Fruit fly (Drosophila melanogaster) whole organism, wandering third instar larva: ENCODE data around the gene CG4362.

ENCODE experiments used
- Abd-B ChIP-seq: fragments of >200 bp; optimal IDR thresholded peaks from 2 replicates; lab custom pipeline; 2017; ENCODE audit warnings: missing biosample characterization, missing genetic modification characterization
- CG32264 ChIP-seq: fragments of 200-800 bp; sonication (Bioruptor generic); optimal IDR thresholded peaks from 2 replicates; lab custom pipeline; 2016; ENCODE audit warnings: missing biosample characterization, missing genetic modification characterization
- CG9705 ChIP-seq: fragments of 200-800 bp; sonication (Bioruptor generic); optimal IDR thresholded peaks from 2 replicates; lab custom pipeline; 2018; ENCODE audit warnings: missing biosample characterization, mild to moderate bottlenecking, missing genetic modification characterization
- CrebA ChIP-seq: fragments of 200-800 bp; sonication (Bioruptor generic); optimal IDR thresholded peaks from 2 replicates; lab custom pipeline; 2016; ENCODE audit warnings: missing biosample characterization, mild to moderate bottlenecking, missing genetic modification characterization, borderline replicate concordance
- Dfd ChIP-seq: fragments of >200 bp; optimal IDR thresholded peaks from 2 replicates; lab custom pipeline; 2017; ENCODE audit warnings: missing biosample characterization, missing genetic modification characterization
- Dif ChIP-seq: fragments of 200-275, 200-300 bp; sonication (Bioruptor generic); optimal IDR thresholded peaks from 2 replicates; lab custom pipeline; 2018; ENCODE audit warnings: missing biosample characterization, missing genetic modification characterization; ENCODE audit not compliant: partially characterized antibody
- GATAd ChIP-seq: sonication (Bioruptor generic); optimal IDR thresholded peaks from 2 replicates; lab custom pipeline; 2016; ENCODE audit warnings: missing biosample characterization, missing genetic modification characterization
- HLH106 ChIP-seq: fragments of 200-800 bp; optimal IDR thresholded peaks from 3 replicates; lab custom pipeline; 2019; ENCODE audit warnings: missing biosample characterization, mild to moderate bottlenecking, missing genetic modification characterization, moderate library complexity
- Hnf4 ChIP-seq: fragments of 200-800 bp; sonication (Bioruptor generic); optimal IDR thresholded peaks from 2 replicates; lab custom pipeline; 2016; ENCODE audit warnings: missing biosample characterization, mild to moderate bottlenecking, missing genetic modification characterization
- Hr78 ChIP-seq: fragments of >200 bp; optimal IDR thresholded peaks from 2 replicates; lab custom pipeline; 2017; ENCODE audit warnings: missing biosample characterization, missing genetic modification characterization
- Hr83 ChIP-seq: fragments of 200-300 bp; sonication (Bioruptor generic); optimal IDR thresholded peaks from 2 replicates; lab custom pipeline; 2016; ENCODE audit warnings: missing biosample characterization, mild to moderate bottlenecking, missing genetic modification characterization, moderate library complexity; ENCODE audit not compliant: poor library complexity, severe bottlenecking
- Jra ChIP-seq: sonication (Bioruptor generic); optimal IDR thresholded peaks from 2 replicates; lab custom pipeline; 2016; ENCODE audit warnings: missing biosample characterization, missing genetic modification characterization
- Mio ChIP-seq: sonication (Bioruptor generic); optimal IDR thresholded peaks from 2 replicates; lab custom pipeline; 2016; ENCODE audit warnings: missing biosample characterization, missing genetic modification characterization
- Myc ChIP-seq: fragments of >200 bp; optimal IDR thresholded peaks from 2 replicates; lab custom pipeline; 2017
- N ChIP-seq: fragments of >200 bp; optimal IDR thresholded peaks from 2 replicates; lab custom pipeline; 2018; ENCODE audit warnings: missing biosample characterization, missing external identifiers, missing genetic modification characterization
- OdsH ChIP-seq: fragments of 200-800 bp; sonication (Bioruptor generic); optimal IDR thresholded peaks from 2 replicates; lab custom pipeline; 2016; ENCODE audit warnings: missing biosample characterization, mild to moderate bottlenecking, missing genetic modification characterization
- Rel ChIP-seq, 2 experiments: fragments of 200-800 bp; sonication (Bioruptor generic) in 1 of 2; optimal IDR thresholded peaks; 2 replicates in 1 of 2; 3 replicates in 1 of 2; lab custom pipeline; 2016 to 2019; ENCODE audit warnings: mild to moderate bottlenecking in 2 of 2, missing biosample characterization in 2 of 2, missing genetic modification characterization in 2 of 2, moderate library complexity in 1 of 2
- Sp1 ChIP-seq: fragments of 200-800 bp; sonication (Bioruptor generic); optimal IDR thresholded peaks from 3 replicates; lab custom pipeline; 2019; ENCODE audit warnings: missing biosample characterization, mild to moderate bottlenecking, missing genetic modification characterization, moderate library complexity
- Vsx2 ChIP-seq: fragments of 200-300, 225-300 bp; sonication (Bioruptor generic); optimal IDR thresholded peaks from 2 replicates; lab custom pipeline; 2018; ENCODE audit warnings: missing biosample characterization, missing genetic modification characterization; ENCODE audit not compliant: partially characterized antibody
- br ChIP-seq: fragments of 200-800 bp; sonication (Bioruptor generic); optimal IDR thresholded peaks from 2 replicates; lab custom pipeline; 2016; ENCODE audit warnings: missing biosample characterization, missing genetic modification characterization
- brk ChIP-seq: fragments of 200-800 bp; sonication (Bioruptor generic); optimal IDR thresholded peaks from 2 replicates; lab custom pipeline; 2016; ENCODE audit warnings: missing biosample characterization, mild to moderate bottlenecking, missing genetic modification characterization
- dl ChIP-seq, 2 experiments: fragments of 175-275, 200-275 bp in 1 of 2; fragments of 200-275 bp in 1 of 2; sonication (Bioruptor generic); optimal IDR thresholded peaks; lab custom pipeline; 2018; ENCODE audit warnings: mild to moderate bottlenecking in 2 of 2, missing biosample characterization in 2 of 2, missing genetic modification characterization in 2 of 2, moderate library complexity in 2 of 2; ENCODE audit not compliant: partially characterized antibody in 2 of 2, insufficient read depth in 1 of 2
- dmrt93B ChIP-seq: fragments of 200-800 bp; sonication (Bioruptor generic); optimal IDR thresholded peaks from 2 replicates; lab custom pipeline; 2018; ENCODE audit warnings: missing biosample characterization, mild to moderate bottlenecking, missing genetic modification characterization
- dsf ChIP-seq: sonication (Bioruptor generic); optimal IDR thresholded peaks from 2 replicates; lab custom pipeline; 2016; ENCODE audit warnings: missing biosample characterization, missing genetic modification characterization, borderline replicate concordance
- ey ChIP-seq: fragments of 200-800 bp; sonication (Bioruptor generic); optimal IDR thresholded peaks from 2 replicates; lab custom pipeline; 2016; ENCODE audit warnings: missing biosample characterization, missing genetic modification characterization
- foxo ChIP-seq, 2 experiments: fragments of 200-800 bp; sonication (Bioruptor generic); optimal IDR thresholded peaks; 2 replicates in 1 of 2; 3 replicates in 1 of 2; lab custom pipeline; 2016 to 2017; ENCODE audit warnings: missing biosample characterization in 2 of 2, missing genetic modification characterization in 2 of 2
- fru ChIP-seq: fragments of 200-800 bp; sonication (Bioruptor generic); optimal IDR thresholded peaks from 3 replicates; lab custom pipeline; 2016; ENCODE audit warnings: missing biosample characterization, mild to moderate bottlenecking, missing genetic modification characterization
- h ChIP-seq: fragments of 200-800 bp; sonication (Bioruptor generic); optimal IDR thresholded peaks from 3 replicates; lab custom pipeline; 2016; ENCODE audit warnings: missing biosample characterization, mild to moderate bottlenecking, missing genetic modification characterization
- jim ChIP-seq: fragments of 175-275, 200-325 bp; sonication (Bioruptor generic); optimal IDR thresholded peaks from 2 replicates; lab custom pipeline; 2016; ENCODE audit warnings: missing biosample characterization, mild to moderate bottlenecking, missing genetic modification characterization
- lola ChIP-seq: fragments of >200 bp; optimal IDR thresholded peaks from 2 replicates; lab custom pipeline; 2017; ENCODE audit warnings: missing biosample characterization, missing genetic modification characterization
- pan ChIP-seq: fragments of >200 bp; optimal IDR thresholded peaks from 2 replicates; lab custom pipeline; 2017
- psq ChIP-seq: fragments of 200-800 bp; sonication (Bioruptor generic); optimal IDR thresholded peaks from 3 replicates; lab custom pipeline; 2017; ENCODE audit warnings: missing biosample characterization, mild to moderate bottlenecking, missing genetic modification characterization, moderate library complexity
- rgr ChIP-seq: fragments of 200-800 bp; sonication (Bioruptor generic); optimal IDR thresholded peaks from 3 replicates; lab custom pipeline; 2016; ENCODE audit warnings: missing biosample characterization, mild to moderate bottlenecking, missing genetic modification characterization
- sage ChIP-seq: fragments of 200-800 bp; sonication (Bioruptor generic); optimal IDR thresholded peaks from 2 replicates; lab custom pipeline; 2016; ENCODE audit warnings: missing biosample characterization, mild to moderate bottlenecking, missing genetic modification characterization
- sv ChIP-seq: fragments of 200-800 bp; sonication (Bioruptor generic); optimal IDR thresholded peaks from 3 replicates; lab custom pipeline; 2016; ENCODE audit warnings: missing biosample characterization, missing genetic modification characterization
- tai ChIP-seq: sonication (Bioruptor generic); optimal IDR thresholded peaks from 2 replicates; lab custom pipeline; 2016; ENCODE audit warnings: missing biosample characterization, missing genetic modification characterization
- usp ChIP-seq: fragments of >200 bp; optimal IDR thresholded peaks from 2 replicates; lab custom pipeline; 2017; ENCODE audit warnings: missing biosample characterization, missing genetic modification characterization
- woc ChIP-seq: sonication (Bioruptor generic); optimal IDR thresholded peaks from 2 replicates; lab custom pipeline; 2016; ENCODE audit warnings: missing biosample characterization, mild to moderate bottlenecking, missing genetic modification characterization

The CG4362 gene

dm6 chr3R:20257937-20258334 lies 49.4 kb downstream of the CG4362 start (continued):
- TF ChIP-seq Jra, result no peak
- no peak for TF ChIP-seq Dfd
- TF ChIP-seq sv (GFP tag; lab: Kevin White, UChicago), result no peak
- no peak for TF ChIP-seq Dif (GFP tag; lab: Kevin White, UChicago)

DNA sequence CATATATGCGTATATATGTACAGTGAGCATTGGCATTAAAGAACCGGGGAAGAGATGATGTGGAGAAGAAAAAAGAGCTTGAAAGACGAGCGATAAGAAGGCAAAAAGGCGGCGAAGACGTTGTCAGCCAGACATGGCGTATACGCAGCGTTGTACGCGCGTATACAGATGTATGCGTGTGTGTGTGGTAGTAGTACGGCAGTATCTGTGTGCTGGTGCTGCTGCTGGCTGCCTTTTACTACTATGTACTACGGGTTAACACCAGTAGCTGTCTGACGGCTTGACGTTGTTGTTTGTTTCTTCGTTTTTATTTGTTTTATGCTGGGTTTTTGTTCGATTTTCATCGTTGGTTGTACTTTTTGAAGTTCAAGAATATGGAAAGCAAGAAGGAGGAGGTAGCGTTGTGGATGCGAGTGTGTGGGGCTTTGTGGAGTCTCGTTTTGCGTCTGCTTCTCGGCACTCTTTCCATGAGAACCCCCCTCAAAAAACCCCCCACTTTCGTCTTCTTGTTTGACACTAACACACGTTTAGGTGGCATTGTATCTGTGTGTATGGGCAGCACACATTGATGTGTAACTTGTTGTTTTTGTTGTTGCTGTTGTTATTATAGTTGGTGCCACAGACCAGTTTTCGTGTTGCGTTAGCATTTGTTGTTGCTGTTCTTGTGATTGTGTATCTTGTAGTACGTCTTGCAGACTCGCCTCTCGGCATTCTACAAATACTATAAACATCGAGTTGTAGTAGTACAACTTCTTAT lies 50.0 kb downstream of the CG4362 start:
- TF ChIP-seq Myc (lab: Kevin White, UChicago) (no peak), dl (GFP tag; optimal IDR thresholded peaks at IDR 0.05; lab: Kevin White, UChicago; ENCODE audit: insufficient read depth in 1 of 2, partially characterized antibody in 2 of 2) (no peak), psq (GFP tag; lab: Kevin White, UChicago) (peak; percentile 85), OdsH (GFP tag; lab: Kevin White, UChicago) (no peak), CrebA (GFP tag; lab: Kevin White, UChicago) (peak; percentile 83), Mio (GFP tag; lab: Kevin White, UChicago) (no peak), usp (GFP tag; lab: Kevin White, UChicago) (no peak), tai (GFP tag; lab: Kevin White, UChicago) (no peak), pan (lab: Kevin White, UChicago) (no peak), Rel (GFP tag; optimal IDR thresholded peaks at IDR 0.05; lab: Kevin White, UChicago) (peak; percentile 49), Rel (tag; optimal IDR thresholded peaks at IDR 0.05; lab: Kevin White, UChicago) (peak; percentile 38), CG9705 (GFP tag; lab: Kevin White, UChicago) (no peak), lola (GFP tag; lab: Kevin White, UChicago) (no peak), Vsx2 (peak; percentile 27), Dif (GFP tag; lab: Kevin White, UChicago) (peak; percentile 33), sv (GFP tag; lab: Kevin White, UChicago) (no peak), GATAd (GFP tag; lab: Kevin White, UChicago) (no peak), CG32264 (GFP tag; lab: Kevin White, UChicago) (no peak), rgr (GFP tag; lab: Kevin White, UChicago) (no peak), ey (GFP tag; lab: Kevin White, UChicago) (no peak), woc (GFP tag; lab: Kevin White, UChicago) (peak; percentile 59), br (GFP tag; lab: Kevin White, UChicago) (no peak), sage (GFP tag; lab: Kevin White, UChicago) (no peak), h (GFP tag; lab: Kevin White, UChicago) (no peak), foxo (GFP tag; optimal IDR thresholded peaks at IDR 0.05; lab: Kevin White, UChicago) (no peak), fru (GFP tag; lab: Kevin White, UChicago) (no peak), Dfd (no peak), dsf (no peak), dmrt93B (GFP tag; lab: Kevin White, UChicago) (no peak), brk (GFP tag; lab: Kevin White, UChicago) (peak; percentile 20), Sp1 (GFP tag; lab: Kevin White, UChicago) (no peak), Hr83 (GFP tag; lab: Kevin White, UChicago) (peak; percentile 37), Hnf4 (GFP tag; lab: Kevin White, UChicago) (peak; percentile 11), Jra (no peak), jim (GFP tag; lab: Kevin White, UChicago) (no peak), HLH106 (no peak), Hr78 (GFP tag; lab: Kevin White, UChicago) (no peak), N (GFP tag; lab: Kevin White, UChicago) (no peak), Abd-B (GFP tag; lab: Kevin White, UChicago) (no peak)
